Fruit fly (Drosophila melanogaster) whole organism, prepupa: ENCODE results near the gene CG42390.

Experiments
- Blimp-1 ChIP-seq: fragments of 200-800 bp; sonication (Bioruptor generic); optimal IDR thresholded peaks from 3 replicates; lab custom pipeline; 2017; ENCODE audit warnings: missing biosample characterization, missing genetic modification characterization, mild to moderate bottlenecking, moderate library complexity, missing genetic modification reagents
- CG10669 ChIP-seq: fragments of 200-800 bp; sonication (Bioruptor generic); optimal IDR thresholded peaks from 3 replicates; lab custom pipeline; 2018; ENCODE audit warnings: missing biosample characterization, mild to moderate bottlenecking, missing genetic modification characterization, moderate library complexity
- CG11762 ChIP-seq: fragments of 200-800 bp; sonication (Bioruptor generic); optimal IDR thresholded peaks from 3 replicates; lab custom pipeline; 2016; ENCODE audit warnings: missing biosample characterization, missing genetic modification characterization; ENCODE audit not compliant: insufficient read depth
- CG11902 ChIP-seq: fragments of 200-800 bp; sonication (Bioruptor generic); optimal IDR thresholded peaks from 3 replicates; lab custom pipeline; 2016; ENCODE audit warnings: missing biosample characterization, missing genetic modification characterization
- CG15336 ChIP-seq: fragments of 200-800 bp; sonication (Bioruptor generic); IDR thresholded peaks from 2 replicates; pipeline ENCODE4 v1.3.6; 2022; ENCODE audit warnings: missing biosample characterization, missing genetic modification characterization
- CG1621 ChIP-seq: fragments of 200-800 bp; sonication (Bioruptor generic); optimal IDR thresholded peaks from 3 replicates; lab custom pipeline; 2018; ENCODE audit warnings: missing biosample characterization, mild to moderate bottlenecking, missing genetic modification characterization
- CG16779 ChIP-seq: fragments of 200-800 bp; sonication (Bioruptor generic); optimal IDR thresholded peaks from 3 replicates; lab custom pipeline; 2017; ENCODE audit warnings: missing biosample characterization, mild to moderate bottlenecking, missing genetic modification characterization
- CG3032 ChIP-seq: fragments of 200-800 bp; optimal IDR thresholded peaks from 2 replicates; lab custom pipeline; 2019; ENCODE audit warnings: missing biosample characterization, mild to moderate bottlenecking, missing genetic modification characterization, moderate library complexity
- CG31627 ChIP-seq: fragments of 200-800 bp; sonication (Bioruptor generic); optimal IDR thresholded peaks from 3 replicates; lab custom pipeline; 2016; ENCODE audit warnings: missing biosample characterization, missing genetic modification characterization
- CG32006 ChIP-seq: fragments of 200-800 bp; sonication (Bioruptor generic); optimal IDR thresholded peaks from 3 replicates; lab custom pipeline; 2017; ENCODE audit warnings: missing biosample characterization, mild to moderate bottlenecking, missing genetic modification characterization
- CG34406 ChIP-seq: fragments of 200-800 bp; sonication (Bioruptor generic); optimal IDR thresholded peaks from 3 replicates; lab custom pipeline; 2016; ENCODE audit warnings: missing biosample characterization, missing genetic modification characterization
- CG3919 ChIP-seq: fragments of 200-800 bp; sonication (Bioruptor generic); optimal IDR thresholded peaks from 3 replicates; lab custom pipeline; 2016; ENCODE audit warnings: missing biosample characterization, missing genetic modification characterization
- CG4318 ChIP-seq: fragments of 200-800 bp; sonication (Bioruptor generic); optimal IDR thresholded peaks from 3 replicates; lab custom pipeline; 2017; ENCODE audit warnings: missing biosample characterization, mild to moderate bottlenecking, missing genetic modification characterization
- CG6163 ChIP-seq: fragments of 200-800 bp; sonication (Bioruptor generic); IDR thresholded peaks from 3 replicates; pipeline ENCODE4 v1.3.6; 2022; ENCODE audit warnings: missing biosample characterization, missing genetic modification characterization
- CG6792 ChIP-seq: fragments of 200-800 bp; sonication (Bioruptor generic); optimal IDR thresholded peaks from 3 replicates; lab custom pipeline; 2016; ENCODE audit warnings: missing biosample characterization, missing genetic modification characterization
- CG7368 ChIP-seq: fragments of 200-800 bp; sonication (Bioruptor generic); optimal IDR thresholded peaks from 3 replicates; lab custom pipeline; 2016; ENCODE audit warnings: missing biosample characterization, missing genetic modification characterization
- CG8119 ChIP-seq: fragments of 200-800 bp; sonication (Bioruptor generic); IDR thresholded peaks from 3 replicates; pipeline ENCODE4 v1.3.6; 2022; ENCODE audit warnings: missing biosample characterization, missing genetic modification characterization
- CG8319 ChIP-seq: fragments of 200-800 bp; sonication (Bioruptor generic); optimal IDR thresholded peaks from 3 replicates; lab custom pipeline; 2016; ENCODE audit warnings: missing biosample characterization, missing genetic modification characterization
- CG8632 ChIP-seq: fragments of 200-800 bp; sonication (Bioruptor generic); optimal IDR thresholded peaks from 3 replicates; lab custom pipeline; 2016; ENCODE audit warnings: missing biosample characterization, missing genetic modification characterization
- CG9139 ChIP-seq: fragments of 200-800 bp; sonication (Bioruptor generic); optimal IDR thresholded peaks from 3 replicates; lab custom pipeline; 2017; ENCODE audit warnings: missing biosample characterization, mild to moderate bottlenecking, missing genetic modification characterization
- Eip75B ChIP-seq: fragments of 200-800 bp; sonication (Bioruptor generic); optimal IDR thresholded peaks from 3 replicates; lab custom pipeline; 2016; ENCODE audit warnings: missing biosample characterization, missing genetic modification characterization
- Eip78C ChIP-seq: fragments of 200-800 bp; sonication (Bioruptor generic); peaks from one replicate; lab custom pipeline; 2016; ENCODE audit warnings: missing biosample characterization, missing genetic modification characterization
- Eip93F ChIP-seq: fragments of 200-800 bp; sonication (Bioruptor generic); optimal IDR thresholded peaks from 2 replicates; lab custom pipeline; 2016; ENCODE audit warnings: missing biosample characterization, mild to moderate bottlenecking, missing genetic modification characterization
- Ets21C ChIP-seq: fragments of 200-800 bp; sonication (Bioruptor generic); optimal IDR thresholded peaks from 3 replicates; lab custom pipeline; 2016; ENCODE audit warnings: missing biosample characterization, missing genetic modification characterization
- Ets96B ChIP-seq: fragments of 200-800 bp; optimal IDR thresholded peaks from 2 replicates; lab custom pipeline; 2019; ENCODE audit warnings: missing biosample characterization, mild to moderate bottlenecking, missing genetic modification characterization, moderate library complexity
- Gug ChIP-seq: fragments of 200-800 bp; sonication (Bioruptor generic); IDR thresholded peaks from 2 replicates; pipeline ENCODE4 v1.3.6; 2022; ENCODE audit warnings: missing biosample characterization, missing genetic modification characterization
- Hr39 ChIP-seq: fragments of 200-800 bp; sonication (Bioruptor generic); optimal IDR thresholded peaks from 2 replicates; lab custom pipeline; 2016; ENCODE audit warnings: missing biosample characterization, missing genetic modification characterization
- Hr4 ChIP-seq: fragments of 200-800 bp; sonication (Bioruptor generic); optimal IDR thresholded peaks from 3 replicates; lab custom pipeline; 2016; ENCODE audit warnings: missing biosample characterization, missing genetic modification characterization
- Lpt ChIP-seq: fragments of 200-800 bp; sonication (Bioruptor generic); optimal IDR thresholded peaks from 3 replicates; lab custom pipeline; 2016; ENCODE audit warnings: missing biosample characterization, missing genetic modification characterization
- OdsH ChIP-seq: fragments of 200-800 bp; sonication (Bioruptor generic); optimal IDR thresholded peaks from 3 replicates; lab custom pipeline; 2016; ENCODE audit warnings: missing biosample characterization, missing genetic modification characterization
- Sox14 ChIP-seq: fragments of 200-800 bp; sonication (Bioruptor generic); optimal IDR thresholded peaks from 3 replicates; lab custom pipeline; 2016; ENCODE audit warnings: missing biosample characterization, missing genetic modification characterization
- Sox15 ChIP-seq: fragments of 200-800 bp; sonication (Bioruptor generic); optimal IDR thresholded peaks from 3 replicates; lab custom pipeline; 2016; ENCODE audit warnings: missing biosample characterization, missing genetic modification characterization
- achi ChIP-seq: fragments of 200-800 bp; sonication (Bioruptor generic); optimal IDR thresholded peaks from 3 replicates; lab custom pipeline; 2016; ENCODE audit warnings: missing biosample characterization, missing genetic modification characterization
- acj6 ChIP-seq: fragments of 200-800 bp; sonication (Bioruptor generic); optimal IDR thresholded peaks from 3 replicates; lab custom pipeline; 2016; ENCODE audit warnings: missing biosample characterization, missing genetic modification characterization
- dac ChIP-seq: fragments of 200-800 bp; sonication (Bioruptor generic); optimal IDR thresholded peaks from 2 replicates; lab custom pipeline; 2017; ENCODE audit warnings: missing biosample characterization, mild to moderate bottlenecking, missing genetic modification characterization
- dsx ChIP-seq: fragments of 200-800 bp; optimal IDR thresholded peaks from 3 replicates; lab custom pipeline; 2019; ENCODE audit warnings: missing biosample characterization, mild to moderate bottlenecking, missing genetic modification characterization, moderate library complexity; ENCODE audit not compliant: poor library complexity, severe bottlenecking
- eg ChIP-seq: fragments of 200-800 bp; sonication (Bioruptor generic); IDR thresholded peaks from 3 replicates; pipeline ENCODE4 v1.3.6; 2022; ENCODE audit warnings: missing biosample characterization, missing genetic modification characterization
- esn ChIP-seq: fragments of 200-800 bp; sonication (Bioruptor generic); optimal IDR thresholded peaks from 2 replicates; lab custom pipeline; 2016; ENCODE audit warnings: missing biosample characterization, mild to moderate bottlenecking, missing genetic modification characterization, moderate library complexity
- fd59A ChIP-seq: fragments of 200-800 bp; sonication (Bioruptor generic); optimal IDR thresholded peaks from 2 replicates; lab custom pipeline; 2017; ENCODE audit warnings: missing biosample characterization, mild to moderate bottlenecking, missing genetic modification characterization, missing genetic modification reagents
- fd85E ChIP-seq: fragments of 200-800 bp; sonication (Bioruptor generic); optimal IDR thresholded peaks from 3 replicates; lab custom pipeline; 2016; ENCODE audit warnings: missing biosample characterization, missing genetic modification characterization
- lz ChIP-seq: fragments of 200-800 bp; sonication (Bioruptor generic); optimal IDR thresholded peaks from 3 replicates; lab custom pipeline; 2016; ENCODE audit warnings: missing biosample characterization, missing genetic modification characterization
- net ChIP-seq: fragments of 200-800 bp; sonication (Bioruptor generic); optimal IDR thresholded peaks from 3 replicates; lab custom pipeline; 2016; ENCODE audit warnings: missing biosample characterization, missing genetic modification characterization
- pdm3 ChIP-seq: fragments of 200-800 bp; sonication (Bioruptor generic); optimal IDR thresholded peaks from 3 replicates; lab custom pipeline; 2016; ENCODE audit warnings: missing biosample characterization, missing genetic modification characterization
- salr ChIP-seq, 2 experiments: fragments of 200-800 bp; sonication (Bioruptor generic); optimal IDR thresholded peaks; 3 replicates each; lab custom pipeline; 2016 to 2018; ENCODE audit warnings: missing biosample characterization in 2 of 2, missing genetic modification characterization in 2 of 2, mild to moderate bottlenecking in 1 of 2
- spab ChIP-seq: fragments of 200-800 bp; sonication (Bioruptor generic); optimal IDR thresholded peaks from 2 replicates; lab custom pipeline; 2017; ENCODE audit warnings: missing biosample characterization, mild to moderate bottlenecking, missing genetic modification characterization, missing genetic modification reagents
- ss ChIP-seq, 2 experiments: fragments of 200-800 bp; sonication (Bioruptor generic); optimal IDR thresholded peaks; 2 replicates in 1 of 2; 3 replicates in 1 of 2; lab custom pipeline; 2017 to 2018; ENCODE audit warnings: mild to moderate bottlenecking in 2 of 2, missing biosample characterization in 2 of 2, missing genetic modification characterization in 2 of 2, moderate library complexity in 1 of 2
- svp ChIP-seq: fragments of 200-800 bp; sonication (Bioruptor generic); peaks from one replicate; lab custom pipeline; 2016; ENCODE audit warnings: missing biosample characterization, missing genetic modification characterization
- topi ChIP-seq: fragments of 200-800 bp; sonication (Bioruptor generic); optimal IDR thresholded peaks from 3 replicates; lab custom pipeline; 2016; ENCODE audit warnings: missing biosample characterization, missing genetic modification characterization

The CG42390 gene

dm6 chr3R:22148274-22148673 lies 28.4 kb downstream of the CG42390 start:
- TF ChIP-seq CG8632 (no peak), spab (GFP tag; lab: Kevin White, UChicago) (no peak), Gug (GFP tag; lab: Robert Waterston, UW) (peak; percentile 14; the same call in 1 of the 2 replicates), svp (GFP tag; lab: Kevin White, UChicago) (peak; percentile 61), pdm3 (GFP tag; lab: Kevin White, UChicago) (no peak), topi (GFP tag; lab: Kevin White, UChicago) (no peak), Ets21C (GFP tag; lab: Kevin White, UChicago) (no peak), CG4318 (GFP tag; lab: Kevin White, UChicago) (peak; percentile 17), esn (GFP tag; lab: Kevin White, UChicago) (no peak), Blimp-1 (no peak), CG31627 (GFP tag; lab: Kevin White, UChicago) (no peak), CG15336 (GFP tag; lab: Robert Waterston, UW) (0 out of 2 replicates have a peak, but pooled peaks have one; percentile 18), CG10669 (GFP tag; lab: Kevin White, UChicago) (no peak), CG32006 (GFP tag; lab: Kevin White, UChicago) (peak; percentile 61), Hr4 (GFP tag; lab: Kevin White, UChicago) (peak; percentile 53), Eip78C (GFP tag; lab: Kevin White, UChicago) (peak; percentile 61), CG8119 (GFP tag; lab: Robert Waterston, UW) (peak; percentile 51; the same call in 1 of the 3 replicates), fd59A (no peak), CG34406 (GFP tag; lab: Kevin White, UChicago) (no peak)

- TF ChIP-seq Eip75B (GFP tag; lab: Kevin White, UChicago) (no peak), dac (GFP tag; lab: Kevin White, UChicago) (peak; percentile 64), CG15336 (GFP tag; lab: Robert Waterston, UW) (peak; percentile 93), CG6163 (GFP tag; lab: Robert Waterston, UW) (peak; percentile 86), Blimp-1 (no peak), salr (GFP tag; optimal IDR thresholded peaks at IDR 0.05; lab: Kevin White, UChicago) (peak in 1 of 2 experiments; percentile 56), CG9139 (GFP tag; lab: Kevin White, UChicago) (no peak), acj6 (GFP tag; lab: Kevin White, UChicago) (peak; percentile 51), CG4318 (GFP tag; lab: Kevin White, UChicago) (peak; percentile 80), CG3032 (tag; lab: Kevin White, UChicago) (peak; percentile 17), Hr4 (GFP tag; lab: Kevin White, UChicago) (peak; percentile 88), net (peak; percentile 29), Lpt (GFP tag; lab: Kevin White, UChicago) (peak; percentile 71), CG34406 (GFP tag; lab: Kevin White, UChicago) (no peak), ss (GFP tag; optimal IDR thresholded peaks at IDR 0.05; lab: Kevin White, UChicago) (no peak), eg (peak; percentile 82), CG32006 (GFP tag; lab: Kevin White, UChicago) (peak; percentile 90), OdsH (peak; percentile 59), achi (peak; percentile 47), CG10669 (GFP tag; lab: Kevin White, UChicago) (peak; percentile 22), esn (GFP tag; lab: Kevin White, UChicago) (no peak), Sox14 (GFP tag; lab: Kevin White, UChicago) (peak; percentile 52), CG11762 (GFP tag; lab: Kevin White, UChicago) (peak; percentile 37), Gug (GFP tag; lab: Robert Waterston, UW) (peak; percentile 59; the same call in 1 of the 2 replicates), CG1621 (no peak), CG16779 (peak; percentile 7), CG11902 (GFP tag; lab: Kevin White, UChicago) (no peak), Hr39 (no peak), svp (GFP tag; lab: Kevin White, UChicago) (peak; percentile 33), lz (GFP tag; lab: Kevin White, UChicago) (no peak), CG7368 (peak; percentile 28), Sox15 (GFP tag; lab: Kevin White, UChicago) (no peak), dsx (GFP tag; lab: Kevin White, UChicago) (peak; percentile 24), CG3919 (peak; percentile 58), Ets96B (tag; lab: Kevin White, UChicago) (peak; percentile 34), pdm3 (GFP tag; lab: Kevin White, UChicago) (peak; percentile 41), CG8319 (no peak), Eip78C (GFP tag; lab: Kevin White, UChicago) (peak; percentile 81), Eip93F (GFP tag; lab: Kevin White, UChicago) (no peak), fd85E (GFP tag; lab: Kevin White, UChicago) (no peak), CG8119 (GFP tag; lab: Robert Waterston, UW) (peak; percentile 87), CG6792 (GFP tag; lab: Kevin White, UChicago) (no peak)
Observed at dm6 chr3R:22149923-22150322, 30.1 kb downstream of the CG42390 start.
